Fruit fly (Drosophila melanogaster): ENCODE data around the gene nau.
A peak's percentile ranks its signal among the peaks of the same experiment; 100 is the strongest.

nau gene

dm6 chr3R:23752728-23753127 lies 34.6 kb upstream of the nau start, which contains the start of the genes RanBP3 and Rpt5:
TSS of gene RanBP3 (minus strand) at chr3R:23752834.
TSS of gene Rpt5 (plus strand) at chr3R:23752876.
- TF ChIP-seq slp2 (GFP tag; optimal IDR thresholded peaks at IDR 0.05), result peak; percentile 0
- no peak for TF ChIP-seq CG4360 (GFP tag; IDR thresholded peaks at IDR 0.05)
- TF ChIP-seq CG11398 (GFP tag; optimal IDR thresholded peaks at IDR 0.05), result peak; percentile 52
- no peak for TF ChIP-seq pita (GFP tag; optimal IDR thresholded peaks at IDR 0.05)
- TF ChIP-seq CG14441 (GFP tag; IDR thresholded peaks at IDR 0.05), result peak; percentile 44; the same call in 1 of the 2 replicates
- peak; percentile 59 for TF ChIP-seq CG34376 (GFP tag; optimal IDR thresholded peaks at IDR 0.05)
- TF ChIP-seq Atf6 (GFP tag; IDR thresholded peaks at IDR 0.05), result no peak
- TF ChIP-seq CG1832 (GFP tag; optimal IDR thresholded peaks at IDR 0.05), result no peak
- peak; percentile 27 for TF ChIP-seq gfzf (GFP tag; optimal IDR thresholded peaks at IDR 0.05)
- no peak for TF ChIP-seq CG7928 (GFP tag; optimal IDR thresholded peaks at IDR 0.05)
- TF ChIP-seq CG8089 (GFP tag; optimal IDR thresholded peaks at IDR 0.05), result no peak
- TF ChIP-seq GATAe (GFP tag; conservative IDR thresholded peaks at IDR 0.05), result no peak
- no peak for TF ChIP-seq Asciz (GFP tag; optimal IDR thresholded peaks at IDR 0.05)
- TF ChIP-seq h (optimal IDR thresholded peaks at IDR 0.05), result no peak
- TF ChIP-seq CG6791 (GFP tag; IDR thresholded peaks at IDR 0.05; ENCODE audit: partially characterized antibody), result peak; percentile 90
- no peak for TF ChIP-seq Elba2 (GFP tag; optimal IDR thresholded peaks at IDR 0.05)
- TF ChIP-seq Awh (GFP tag; IDR thresholded peaks at IDR 0.05), result no peak
- peak; percentile 36 for TF ChIP-seq shn (GFP tag; optimal IDR thresholded peaks at IDR 0.05)
- TF ChIP-seq Ada2b (GFP tag; IDR thresholded peaks at IDR 0.05), result no peak
- no peak for TF ChIP-seq ro (GFP tag; IDR thresholded peaks at IDR 0.05)
- TF ChIP-seq lola (GFP tag; optimal IDR thresholded peaks at IDR 0.05), result no peak
- TF ChIP-seq Dref (GFP tag; IDR thresholded peaks at IDR 0.05), result peak; percentile 95
- no peak for TF ChIP-seq org-1 (GFP tag; optimal IDR thresholded peaks at IDR 0.05)
- peak; percentile 44 for TF ChIP-seq tx (GFP tag; optimal IDR thresholded peaks at IDR 0.05)
- TF ChIP-seq CG5180 (GFP tag; optimal IDR thresholded peaks at IDR 0.05), result no peak
- TF ChIP-seq CG2712 (tag; optimal IDR thresholded peaks at IDR 0.05), result peak; percentile 31
- no peak for TF ChIP-seq fd102C (GFP tag; optimal IDR thresholded peaks at IDR 0.05)
- TF ChIP-seq gcm2 (GFP tag; optimal IDR thresholded peaks at IDR 0.05), result peak; percentile 10
- TF ChIP-seq HLH54F (GFP tag; optimal IDR thresholded peaks at IDR 0.05), result peak; percentile 71
- TF ChIP-seq aop (GFP tag; IDR thresholded peaks at IDR 0.05), result no peak
- no peak for TF ChIP-seq Eip74EF (GFP tag; optimal IDR thresholded peaks at IDR 0.05)
- no peak for TF ChIP-seq sens-2 (GFP tag; IDR thresholded peaks at IDR 0.05)
- peak; percentile 70 for TF ChIP-seq CG13624 (GFP tag; optimal IDR thresholded peaks at IDR 0.05)
- peak; percentile 75 for TF ChIP-seq pho (GFP tag; optimal IDR thresholded peaks at IDR 0.05)
- TF ChIP-seq wdn (GFP tag; IDR thresholded peaks at IDR 0.05), result peak; percentile 45; the same call in 1 of the 2 replicates
- TF ChIP-seq lab (GFP tag; optimal IDR thresholded peaks at IDR 0.05), result no peak
- no peak for TF ChIP-seq Kr (GFP tag; optimal IDR thresholded peaks at IDR 0.05)
- TF ChIP-seq CG17359 (tag; optimal IDR thresholded peaks at IDR 0.05), result peak; percentile 36
- no peak for TF ChIP-seq cas (GFP tag; IDR thresholded peaks at IDR 0.05)
- TF ChIP-seq CG15269 (tag; optimal IDR thresholded peaks at IDR 0.05), result no peak
- no peak for TF ChIP-seq wor (GFP tag; IDR thresholded peaks at IDR 0.05)
- no peak for TF ChIP-seq C15 (GFP tag; IDR thresholded peaks at IDR 0.05)
- TF ChIP-seq CG7987 (GFP tag; optimal IDR thresholded peaks at IDR 0.05), result peak; percentile 55
- TF ChIP-seq bigmax (GFP tag; optimal IDR thresholded peaks at IDR 0.05), result no peak
- TF ChIP-seq Mad (GFP tag; optimal IDR thresholded peaks at IDR 0.05), result no peak
- TF ChIP-seq CG9437 (GFP tag; optimal IDR thresholded peaks at IDR 0.05), result no peak
- no peak for TF ChIP-seq CG1603 (tag; optimal IDR thresholded peaks at IDR 0.05)
- peak; percentile 44 for TF ChIP-seq CTCF (GFP tag; optimal IDR thresholded peaks at IDR 0.05)
- TF ChIP-seq CG17912 (GFP tag; optimal IDR thresholded peaks at IDR 0.05), result peak; percentile 7
- no peak for TF ChIP-seq Dek (tag; optimal IDR thresholded peaks at IDR 0.05)
- TF ChIP-seq E2f2 (GFP tag; IDR thresholded peaks at IDR 0.05), result peak; percentile 57
- TF ChIP-seq CG4854 (GFP tag; optimal IDR thresholded peaks at IDR 0.05), result peak; percentile 62
